Fruit fly (Drosophila melanogaster) whole organism: ENCODE data around the gene Nep5.

Experiments
- CG8478 ChIP-seq: fragments of >200 bp; optimal IDR thresholded peaks from 2 replicates; lab custom pipeline; 2018; ENCODE audit warnings: inconsistent platforms
- Dll ChIP-seq: fragments of >200 bp; optimal IDR thresholded peaks from 2 replicates; lab custom pipeline; 2017
- EcR ChIP-seq, 2 experiments: fragments of >200 bp; optimal IDR thresholded peaks; 2 replicates each; lab custom pipeline; 2017; ENCODE audit warnings: missing biosample characterization in 2 of 2, missing genetic modification characterization in 2 of 2, missing genetic modification reagents in 2 of 2
- pan ChIP-seq: fragments of >200 bp; optimal IDR thresholded peaks from 2 replicates; lab custom pipeline; 2017
- psq ChIP-seq: fragments of >200 bp; optimal IDR thresholded peaks from 2 replicates; lab custom pipeline; 2017

- TF ChIP-seq EcR (GFP tag; optimal IDR thresholded peaks at IDR 0.05; lab: Kevin White, UChicago) = no peak
- no peak for TF ChIP-seq CG8478 (lab: Kevin White, UChicago)
- TF ChIP-seq psq (lab: Kevin White, UChicago) = no peak
- no peak for TF ChIP-seq Dll (lab: Kevin White, UChicago)
- no peak for TF ChIP-seq pan (lab: Kevin White, UChicago)
Measured at dm6 chr3R:27105439-27105838, 41.4 kb upstream of the Nep5 start.
